Worm (Caenorhabditis elegans): ENCODE results near the gene W02C12.2.

Gene W02C12.2

ce11 chrIV:4034883-4035282 lies 27.1 kb upstream of the W02C12.2 start, which contains the start of gene hlh-30 (continued):
- TF ChIP-seq hlh-11 (tag; optimal IDR thresholded peaks at IDR 0.05): peak; percentile 47
- TF ChIP-seq mdl-1 (tag; optimal IDR thresholded peaks at IDR 0.05): peak in 1 of 2 experiments; percentile 35
- TF ChIP-seq rbr-2 (tag; optimal IDR thresholded peaks at IDR 0.05): peak; percentile 72
- TF ChIP-seq F37D6.2 (tag; optimal IDR thresholded peaks at IDR 0.05): peak; percentile 68
- TF ChIP-seq nhr-28 (tag; optimal IDR thresholded peaks at IDR 0.05): peak; percentile 9
- TF ChIP-seq nhr-48 (tag; optimal IDR thresholded peaks at IDR 0.05): peak; percentile 20
- TF ChIP-seq ctbp-1 (GFP tag; IDR thresholded peaks at IDR 0.05): peak; percentile 76

DNA sequence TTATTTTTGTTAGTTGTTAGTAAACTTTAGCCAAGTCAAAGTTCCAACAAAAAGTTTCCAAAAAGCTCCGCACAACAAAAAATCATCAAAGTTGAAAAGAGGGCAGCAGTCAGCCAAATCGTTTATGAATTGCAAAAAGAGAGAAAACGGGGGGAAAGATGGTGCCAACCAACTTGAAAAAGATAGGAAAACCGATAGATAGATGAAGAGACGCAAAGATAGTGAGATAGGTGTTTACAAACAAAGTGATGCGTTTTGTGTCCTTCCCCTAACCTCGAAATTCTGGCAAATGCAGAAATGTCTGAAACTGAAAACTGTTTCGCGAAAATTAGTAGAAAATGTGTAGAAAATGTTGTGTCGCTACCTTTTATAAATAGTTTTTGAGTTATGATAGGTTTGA lies 25.7 kb upstream of the W02C12.2 start:
- TF ChIP-seq nhr-28 (tag; optimal IDR thresholded peaks at IDR 0.05) (peak; percentile 15), skn-1 (tag; optimal IDR thresholded peaks at IDR 0.05) (no peak), daf-16 (GFP tag; optimal IDR thresholded peaks at IDR 0.05) (peak in 1 of 2 experiments; percentile 27), daf-16 (tag; optimal IDR thresholded peaks at IDR 0.05) (peak; percentile 80), snpc-1.2 (GFP tag; IDR thresholded peaks at IDR 0.05) (no peak), zfp-3 (GFP tag; conservative IDR thresholded peaks at IDR 0.05) (no peak), Y105C5A.15 (GFP tag; IDR thresholded peaks at IDR 0.05) (no peak), hlh-11 (tag; optimal IDR thresholded peaks at IDR 0.05) (peak; percentile 12), aha-1 (tag) (peak; percentile 88), dpl-1 (GFP tag; optimal IDR thresholded peaks at IDR 0.05) (peak; percentile 25), unc-62 (GFP tag; optimal IDR thresholded peaks at IDR 0.05 in 1 of 2) (peak in 1 of 2 experiments; percentile 97), unc-62 (tag; optimal IDR thresholded peaks at IDR 0.05) (no peak), zip-2 (tag; optimal IDR thresholded peaks at IDR 0.05) (no peak), zip-11 (GFP tag; IDR thresholded peaks at IDR 0.05) (no peak), arid-1 (GFP tag; conservative IDR thresholded peaks at IDR 0.05) (no peak), lsy-2 (tag; optimal IDR thresholded peaks at IDR 0.05) (peak in 1 of 2 experiments; percentile 21), tag-97 (GFP tag; IDR thresholded peaks at IDR 0.05) (no peak), dve-1 (tag; optimal IDR thresholded peaks at IDR 0.05; ENCODE audit: insufficient read depth) (peak; percentile 2)

DNA sequence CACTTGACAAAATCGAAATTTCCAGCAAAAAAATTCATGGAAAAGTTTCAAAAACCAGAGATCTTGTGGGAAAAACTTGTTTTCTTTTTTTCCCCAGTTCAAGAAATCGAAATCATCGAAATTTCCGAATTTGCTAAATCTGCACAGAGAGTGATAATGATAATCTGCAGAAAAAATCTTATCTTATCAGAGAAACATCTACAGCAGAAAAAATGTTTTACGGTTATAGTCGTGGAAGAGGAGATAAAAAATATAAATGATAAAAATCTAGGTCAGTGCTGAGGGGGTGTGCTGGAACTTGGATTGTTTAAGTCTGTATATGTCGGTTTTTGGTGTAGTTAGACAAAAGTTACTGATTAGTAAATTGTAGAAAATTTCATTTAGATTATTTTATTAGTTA lies 24.6 kb upstream of the W02C12.2 start:
- TF ChIP-seq daf-16 (GFP tag; optimal IDR thresholded peaks at IDR 0.05) (no peak), daf-16 (tag; optimal IDR thresholded peaks at IDR 0.05) (peak; percentile 32), php-3 (GFP tag; IDR thresholded peaks at IDR 0.05) (no peak), mdt-29 (GFP tag; IDR thresholded peaks at IDR 0.05) (no peak), F44E2.7 (GFP tag; IDR thresholded peaks at IDR 0.05) (no peak), ztf-11 (tag; optimal IDR thresholded peaks at IDR 0.05) (no peak), zip-11 (GFP tag; IDR thresholded peaks at IDR 0.05) (no peak), mep-1 (tag; optimal IDR thresholded peaks at IDR 0.05) (no peak), ceh-82 (tag; optimal IDR thresholded peaks at IDR 0.05) (no peak), nhr-28 (tag; optimal IDR thresholded peaks at IDR 0.05) (peak; percentile 19), Y5F2A.4 (GFP tag; optimal IDR thresholded peaks at IDR 0.05) (no peak), unc-62 (GFP tag; optimal IDR thresholded peaks at IDR 0.05 in 1 of 2) (no peak), unc-62 (tag; optimal IDR thresholded peaks at IDR 0.05) (no peak), zfp-3 (GFP tag; conservative IDR thresholded peaks at IDR 0.05) (no peak), lin-15B (tag; optimal IDR thresholded peaks at IDR 0.05) (no peak), ceh-32 (tag; optimal IDR thresholded peaks at IDR 0.05; ENCODE audit: poor library complexity) (no peak), ceh-44 (GFP tag; IDR thresholded peaks at IDR 0.05) (no peak), dmd-6 (GFP tag; IDR thresholded peaks at IDR 0.05) (peak; percentile 9; the same call in 1 of the 2 replicates)

DNA sequence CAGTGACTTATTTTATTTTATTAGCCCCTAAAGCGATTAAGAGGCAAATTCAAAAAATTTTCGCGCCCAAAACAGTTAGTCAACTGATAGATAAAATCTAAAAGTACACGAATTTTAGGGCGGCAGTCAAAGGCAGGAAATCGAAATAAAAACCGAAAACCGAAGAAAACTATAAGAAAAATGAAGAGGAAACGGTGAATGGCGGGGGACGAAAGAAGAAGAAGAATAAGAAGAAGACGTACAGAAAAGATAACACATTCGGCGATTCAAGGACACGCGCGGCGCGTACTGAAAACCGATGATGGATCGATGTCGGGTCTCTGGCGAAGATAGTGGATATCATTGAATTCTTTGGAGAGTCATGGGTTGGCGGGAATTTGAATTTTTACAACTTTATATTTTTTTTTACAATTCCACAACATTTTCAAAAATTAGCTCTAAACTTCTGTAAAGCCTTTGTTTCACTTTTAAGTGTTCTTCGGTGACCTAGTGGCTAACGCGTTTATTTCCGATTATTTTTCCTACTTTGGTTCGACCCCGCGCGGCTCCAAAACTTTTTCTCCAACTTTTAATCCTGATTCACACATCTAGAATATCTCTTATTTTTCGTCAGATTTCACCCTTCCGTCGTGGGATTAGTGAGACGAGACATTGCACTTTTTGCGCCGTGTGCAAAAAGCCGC lies 23.3 kb upstream of the W02C12.2 start:
- no peak for TF ChIP-seq Y5F2A.4 (GFP tag; optimal IDR thresholded peaks at IDR 0.05)
- peak; percentile 90 for TF ChIP-seq aha-1 (tag)
- no peak for TF ChIP-seq ztf-11 (tag; optimal IDR thresholded peaks at IDR 0.05)
- no peak for TF ChIP-seq lin-1 (GFP tag; IDR thresholded peaks at IDR 0.05)
- no peak for TF ChIP-seq lin-39 (tag; optimal IDR thresholded peaks at IDR 0.05)
- TF ChIP-seq daf-12 (tag; optimal IDR thresholded peaks at IDR 0.05): no peak
- TF ChIP-seq php-3 (GFP tag; IDR thresholded peaks at IDR 0.05): no peak
- peak in 1 of 2 experiments; percentile 9 for TF ChIP-seq lsy-2 (tag; optimal IDR thresholded peaks at IDR 0.05)
- no peak for TF ChIP-seq F49E8.2 (tag; optimal IDR thresholded peaks at IDR 0.05; ENCODE audit: borderline replicate concordance)
- TF ChIP-seq set-16 (GFP tag; IDR thresholded peaks at IDR 0.05): no peak
- TF ChIP-seq dpl-1 (GFP tag; optimal IDR thresholded peaks at IDR 0.05): peak; percentile 66
- peak; percentile 29 for TF ChIP-seq hlh-11 (tag; optimal IDR thresholded peaks at IDR 0.05)
- peak in 1 of 2 experiments; percentile 38 for TF ChIP-seq mdl-1 (tag; optimal IDR thresholded peaks at IDR 0.05)
- TF ChIP-seq F26F4.8 (GFP tag; conservative IDR thresholded peaks at IDR 0.05): no peak
- no peak for TF ChIP-seq spr-1 (tag; optimal IDR thresholded peaks at IDR 0.05)
- TF ChIP-seq nhr-28 (tag; optimal IDR thresholded peaks at IDR 0.05): peak; percentile 60
- TF ChIP-seq ZK337.2 (GFP tag; IDR thresholded peaks at IDR 0.05): no peak
- TF ChIP-seq nhr-77 (tag; optimal IDR thresholded peaks at IDR 0.05): no peak
- TF ChIP-seq nhr-102 (tag; optimal IDR thresholded peaks at IDR 0.05): no peak
- no peak for TF ChIP-seq Y75B8A.6 (GFP tag; IDR thresholded peaks at IDR 0.05)
